Worm (Caenorhabditis elegans) whole organism, late embryonic: ENCODE data around the gene srh-284.

Experiments used
- F13H6.1 ChIP-seq: sonication (generic microtip); optimal IDR thresholded peaks from 2 replicates; lab custom pipeline; 2016; ENCODE audit warnings: missing genetic modification characterization, missing compliant biosample characterization
- ahr-1 ChIP-seq: sonication (generic microtip); optimal IDR thresholded peaks from 2 replicates; lab custom pipeline; 2016; ENCODE audit warnings: missing genetic modification characterization, missing compliant biosample characterization
- dve-1 ChIP-seq: sonication (generic microtip); optimal IDR thresholded peaks from 2 replicates; lab custom pipeline; 2017; ENCODE audit warnings: antibody characterized with exemption, mild to moderate bottlenecking, missing genetic modification characterization, missing compliant biosample characterization
- ets-4 ChIP-seq: sonication (generic microtip); optimal IDR thresholded peaks from 2 replicates; lab custom pipeline; 2016; ENCODE audit warnings: missing genetic modification characterization, missing compliant biosample characterization
- gmeb-2 ChIP-seq: sonication (generic microtip); optimal IDR thresholded peaks from 2 replicates; lab custom pipeline; 2016; ENCODE audit warnings: missing genetic modification characterization, inconsistent platforms, missing compliant biosample characterization
- nhr-11 ChIP-seq: fragments of 150-350 bp; optimal IDR thresholded peaks from 2 replicates; lab custom pipeline; 2014; ENCODE audit warnings: missing biosample characterization, missing genetic modification characterization
- pha-4 ChIP-seq: fragments of 150-350 bp; optimal IDR thresholded peaks from 2 replicates; lab custom pipeline; 2018; ENCODE audit warnings: missing biosample characterization, missing genetic modification reagents, missing genetic modification characterization

DNA sequence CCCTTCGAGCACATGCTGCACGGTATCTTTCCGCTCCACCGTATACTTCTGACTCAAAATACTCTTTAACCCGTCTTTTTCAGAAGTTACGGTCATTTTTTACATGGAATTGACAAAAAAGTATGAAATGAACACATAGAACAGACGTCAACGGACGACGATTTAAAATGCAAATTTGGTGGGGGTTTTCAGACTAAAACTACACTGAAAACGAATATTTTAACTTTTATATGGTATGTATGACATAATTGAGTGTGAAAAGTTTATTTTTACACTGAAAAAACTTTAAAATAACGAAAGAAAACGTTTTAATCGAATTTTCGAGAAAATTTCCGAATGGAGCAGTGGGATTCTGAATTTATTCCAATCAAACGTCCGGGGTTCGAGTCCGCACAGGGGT lies 20.4 kb upstream of the srh-284 start, which contains the start of gene twk-36:
- TF ChIP-seq gmeb-2 (tag; lab: Kevin White, UChicago): no peak
- no peak for TF ChIP-seq F13H6.1
- TF ChIP-seq nhr-11 (tag; lab: Kevin White, UChicago): no peak
- TF ChIP-seq ahr-1: no peak
- TF ChIP-seq pha-4: no peak
- no peak for TF ChIP-seq ets-4 (tag; lab: Kevin White, UChicago)
- no peak for TF ChIP-seq dve-1 (tag; lab: Kevin White, UChicago)
